Comparison of ENCODE assay signal across 2 fruit fly cellular contexts in the genomic region with DNA sequence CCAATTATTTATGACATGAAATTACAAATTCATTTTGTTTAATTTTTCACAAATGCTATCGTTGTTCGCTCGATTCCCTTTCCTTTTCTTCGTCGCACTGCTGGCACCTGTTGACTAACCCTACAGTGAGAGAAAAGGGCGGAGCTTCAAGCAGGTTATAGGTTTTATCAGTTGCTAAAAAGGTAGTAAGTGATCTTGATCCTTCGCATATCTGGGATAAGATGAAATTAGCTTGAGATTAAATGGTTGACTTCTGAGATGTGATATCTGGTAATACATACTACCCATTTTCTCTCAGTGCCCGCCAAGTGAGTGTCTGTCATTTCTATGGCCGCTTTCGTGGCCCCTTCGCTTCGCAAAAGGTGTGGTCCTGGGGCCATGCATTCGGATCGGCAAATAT.
TF ChIP-seq lines count a peak whose summit lies in the region.

No protein-coding gene starts in this region.

TF ChIP-seq in whole organism, embryonic, 481 proteins besides CTCF, POLR2A, EP300 and RAD21 (continued from another document and continues in another):
- TF ChIP-seq usp (GFP tag; optimal IDR thresholded peaks at IDR 0.05; lab: Kevin White, UChicago) (no peak), bab2 (GFP tag; optimal IDR thresholded peaks at IDR 0.05; lab: Kevin White, UChicago) (no peak), lmd (GFP tag; IDR thresholded peaks at IDR 0.05; lab: Robert Waterston, UW) (0 out of 2 replicates have a peak, but pooled peaks have one; percentile 5), Sin3A (optimal IDR thresholded peaks at IDR 0.05; lab: Kevin White, UChicago) (no peak), chinmo (GFP tag; IDR thresholded peaks at IDR 0.05; lab: Robert Waterston, UW; ENCODE audit: partially characterized antibody) (no peak), otp (GFP tag; IDR thresholded peaks at IDR 0.05; lab: Robert Waterston, UW) (no peak), tll (GFP tag; optimal IDR thresholded peaks at IDR 0.05; lab: Kevin White, UChicago) (no peak), Hr39 (optimal IDR thresholded peaks at IDR 0.05; lab: Kevin White, UChicago) (no peak), CG14667 (GFP tag; IDR thresholded peaks at IDR 0.05; lab: Robert Waterston, UW) (no peak), CG12104 (GFP tag; optimal IDR thresholded peaks at IDR 0.05; lab: Kevin White, UChicago) (no peak), HLH3B (GFP tag; IDR thresholded peaks at IDR 0.05; lab: Robert Waterston, UW) (no peak), psq (GFP tag; optimal IDR thresholded peaks at IDR 0.05; lab: Kevin White, UChicago) (no peak), Sox100B (GFP tag; optimal IDR thresholded peaks at IDR 0.05; lab: Kevin White, UChicago) (no peak), ato (GFP tag; IDR thresholded peaks at IDR 0.05; lab: Robert Waterston, UW; ENCODE audit: partially characterized antibody) (no peak), sisA (GFP tag; IDR thresholded peaks at IDR 0.05; lab: Robert Waterston, UW) (no peak; the same call in none of the 2 replicates), Hand (GFP tag; optimal IDR thresholded peaks at IDR 0.05; lab: Kevin White, UChicago) (no peak), HmgD (GFP tag; optimal IDR thresholded peaks at IDR 0.05; lab: Kevin White, UChicago) (no peak), Dip2 (GFP tag; IDR thresholded peaks at IDR 0.05; lab: Robert Waterston, UW) (no peak), CG6765 (GFP tag; optimal IDR thresholded peaks at IDR 0.05; lab: Kevin White, UChicago) (no peak), phol (tag; optimal IDR thresholded peaks at IDR 0.05; lab: Kevin White, UChicago) (peak; percentile 14), tin (GFP tag; optimal IDR thresholded peaks at IDR 0.05; lab: Kevin White, UChicago) (no peak), NfI (GFP tag; optimal IDR thresholded peaks at IDR 0.05; lab: Kevin White, UChicago) (no peak), CG6813 (GFP tag; optimal IDR thresholded peaks at IDR 0.05; lab: Kevin White, UChicago) (no peak), BEAF-32 (GFP tag; optimal IDR thresholded peaks at IDR 0.05; lab: Kevin White, UChicago) (no peak), CG4424 (GFP tag; optimal IDR thresholded peaks at IDR 0.05; lab: Kevin White, UChicago) (no peak), Dbx (GFP tag; IDR thresholded peaks at IDR 0.05; lab: Robert Waterston, UW) (no peak), sug (tag; optimal IDR thresholded peaks at IDR 0.05; lab: Kevin White, UChicago) (no peak), prd (optimal IDR thresholded peaks at IDR 0.05; lab: Kevin White, UChicago) (no peak), prd (GFP tag; IDR thresholded peaks at IDR 0.05; lab: Robert Waterston, UW) (peak; percentile 57; the same call in 2 of the 3 replicates), vnd (GFP tag; IDR thresholded peaks at IDR 0.05; lab: Robert Waterston, UW; ENCODE audit: partially characterized antibody) (no peak), fd96Cb (tag; optimal IDR thresholded peaks at IDR 0.05; lab: Kevin White, UChicago) (no peak), CG6683 (GFP tag; optimal IDR thresholded peaks at IDR 0.05; lab: Kevin White, UChicago) (no peak), CkIIα-i1 (GFP tag; IDR thresholded peaks at IDR 0.05; lab: Robert Waterston, UW) (no peak), kah (GFP tag; optimal IDR thresholded peaks at IDR 0.05; lab: Kevin White, UChicago) (no peak), CG9727 (GFP tag; optimal IDR thresholded peaks at IDR 0.05; lab: Kevin White, UChicago) (peak; percentile 1), Usf (GFP tag; optimal IDR thresholded peaks at IDR 0.05; lab: Kevin White, UChicago) (no peak), insv (GFP tag; optimal IDR thresholded peaks at IDR 0.05; lab: Kevin White, UChicago) (no peak), Mes4 (GFP tag; optimal IDR thresholded peaks at IDR 0.05; lab: Kevin White, UChicago) (no peak), Rfx (GFP tag; IDR thresholded peaks at IDR 0.05; lab: Robert Waterston, UW) (no peak), fd64A (GFP tag; optimal IDR thresholded peaks at IDR 0.05; lab: Kevin White, UChicago) (no peak), CG4360 (GFP tag; IDR thresholded peaks at IDR 0.05; lab: Robert Waterston, UW) (no peak), Neu2 (GFP tag; optimal IDR thresholded peaks at IDR 0.05; lab: Kevin White, UChicago; ENCODE audit: borderline replicate concordance) (no peak), schlank (tag; optimal IDR thresholded peaks at IDR 0.05; lab: Kevin White, UChicago) (no peak), ci (GFP tag; IDR thresholded peaks at IDR 0.05; lab: Robert Waterston, UW) (0 out of 3 replicates have a peak, but pooled peaks have one; percentile 16), CG30431 (GFP tag; optimal IDR thresholded peaks at IDR 0.05; lab: Kevin White, UChicago) (no peak), Chrac-16 (GFP tag; optimal IDR thresholded peaks at IDR 0.05; lab: Kevin White, UChicago) (no peak), Dip3 (GFP tag; optimal IDR thresholded peaks at IDR 0.05; lab: Kevin White, UChicago) (no peak), scrt (GFP tag; optimal IDR thresholded peaks at IDR 0.05; lab: Kevin White, UChicago) (no peak), hkb (optimal IDR thresholded peaks at IDR 0.05; lab: Kevin White, UChicago) (no peak), hkb (GFP tag; IDR thresholded peaks at IDR 0.05; lab: Robert Waterston, UW) (no peak), CG1647 (GFP tag; optimal IDR thresholded peaks at IDR 0.05; lab: Kevin White, UChicago) (no peak), zfh1 (GFP tag; IDR thresholded peaks at IDR 0.05; lab: Robert Waterston, UW) (no peak), mirr (GFP tag; optimal IDR thresholded peaks at IDR 0.05; lab: Kevin White, UChicago) (no peak), HLH54F (GFP tag; optimal IDR thresholded peaks at IDR 0.05; lab: Kevin White, UChicago) (no peak), CG14441 (GFP tag; IDR thresholded peaks at IDR 0.05; lab: Robert Waterston, UW) (no peak), bigmax (GFP tag; optimal IDR thresholded peaks at IDR 0.05; lab: Kevin White, UChicago) (no peak), CG1603 (tag; optimal IDR thresholded peaks at IDR 0.05; lab: Kevin White, UChicago) (peak; percentile 47), H15 (GFP tag; IDR thresholded peaks at IDR 0.05; lab: Robert Waterston, UW) (no peak), trh (GFP tag; optimal IDR thresholded peaks at IDR 0.05; lab: Kevin White, UChicago) (no peak), CG17612 (GFP tag; IDR thresholded peaks at IDR 0.05; lab: Robert Waterston, UW) (no peak), Ptx1 (GFP tag; IDR thresholded peaks at IDR 0.05; lab: Robert Waterston, UW) (no peak), NFAT (GFP tag; IDR thresholded peaks at IDR 0.05; lab: Robert Waterston, UW) (no peak), dm (GFP tag; optimal IDR thresholded peaks at IDR 0.05; lab: Kevin White, UChicago) (no peak), CG18262 (tag; optimal IDR thresholded peaks at IDR 0.05; lab: Kevin White, UChicago) (no peak), abd-A (tag; optimal IDR thresholded peaks at IDR 0.05; lab: Kevin White, UChicago) (no peak), Atf3 (GFP tag; optimal IDR thresholded peaks at IDR 0.05; lab: Kevin White, UChicago) (no peak), CG10654 (GFP tag; optimal IDR thresholded peaks at IDR 0.05; lab: Kevin White, UChicago) (no peak)

TF ChIP-seq in whole organism, prepupa, 60 proteins besides CTCF, POLR2A, EP300 and RAD21 (continued from another document):
- TF ChIP-seq CG15336 (GFP tag; IDR thresholded peaks at IDR 0.05; lab: Robert Waterston, UW): peak; percentile 55; the same call in 1 of the 2 replicates
- TF ChIP-seq Sox14 (GFP tag; optimal IDR thresholded peaks at IDR 0.05; lab: Kevin White, UChicago): peak; percentile 81
- peak; percentile 3 for TF ChIP-seq fd85E (GFP tag; optimal IDR thresholded peaks at IDR 0.05; lab: Kevin White, UChicago)
- TF ChIP-seq CG1621 (tag; optimal IDR thresholded peaks at IDR 0.05; lab: Kevin White, UChicago): peak; percentile 72
- peak; percentile 70 for TF ChIP-seq fd59A (GFP tag; optimal IDR thresholded peaks at IDR 0.05; lab: Kevin White, UChicago)
- peak; percentile 71 for TF ChIP-seq Hr4 (GFP tag; optimal IDR thresholded peaks at IDR 0.05; lab: Kevin White, UChicago)
- TF ChIP-seq CG9139 (GFP tag; optimal IDR thresholded peaks at IDR 0.05; lab: Kevin White, UChicago): no peak
- TF ChIP-seq Met (GFP tag; optimal IDR thresholded peaks at IDR 0.05; lab: Kevin White, UChicago): peak; percentile 60
- peak; percentile 54 for TF ChIP-seq Smox (GFP tag; optimal IDR thresholded peaks at IDR 0.05; lab: Kevin White, UChicago)
- peak; percentile 56 for TF ChIP-seq lz (GFP tag; optimal IDR thresholded peaks at IDR 0.05; lab: Kevin White, UChicago)
- peak; percentile 71 for TF ChIP-seq Ets96B (tag; optimal IDR thresholded peaks at IDR 0.05; lab: Kevin White, UChicago)
- no peak for TF ChIP-seq Blimp-1 (GFP tag; optimal IDR thresholded peaks at IDR 0.05; lab: Kevin White, UChicago)
- peak; percentile 50 for TF ChIP-seq Gug (GFP tag; IDR thresholded peaks at IDR 0.05; lab: Robert Waterston, UW)
- TF ChIP-seq ss (GFP tag; optimal IDR thresholded peaks at IDR 0.05; lab: Kevin White, UChicago): peak; percentile 48 to 58
- peak; percentile 63 for TF ChIP-seq CG6792 (GFP tag; optimal IDR thresholded peaks at IDR 0.05; lab: Kevin White, UChicago)
- TF ChIP-seq Sox15 (GFP tag; optimal IDR thresholded peaks at IDR 0.05; lab: Kevin White, UChicago): peak; percentile 12
- TF ChIP-seq CG10669 (GFP tag; optimal IDR thresholded peaks at IDR 0.05; lab: Kevin White, UChicago): peak; percentile 69
- TF ChIP-seq Hr38 (GFP tag; optimal IDR thresholded peaks at IDR 0.05; lab: Kevin White, UChicago): no peak
- peak; percentile 87 for TF ChIP-seq CG6163 (GFP tag; IDR thresholded peaks at IDR 0.05; lab: Robert Waterston, UW)
- TF ChIP-seq OdsH (GFP tag; optimal IDR thresholded peaks at IDR 0.05; lab: Kevin White, UChicago): peak; percentile 75
- peak; percentile 12 for TF ChIP-seq CG8319 (GFP tag; optimal IDR thresholded peaks at IDR 0.05; lab: Kevin White, UChicago)
- TF ChIP-seq CG8632 (GFP tag; optimal IDR thresholded peaks at IDR 0.05; lab: Kevin White, UChicago): peak; percentile 43
- peak; percentile 68 for TF ChIP-seq CG32006 (GFP tag; optimal IDR thresholded peaks at IDR 0.05; lab: Kevin White, UChicago)
- TF ChIP-seq eg (GFP tag; IDR thresholded peaks at IDR 0.05; lab: Robert Waterston, UW): peak; percentile 52; the same call in 1 of the 3 replicates
- peak; percentile 67 for TF ChIP-seq Hr39 (GFP tag; optimal IDR thresholded peaks at IDR 0.05; lab: Kevin White, UChicago)
- TF ChIP-seq svp (GFP tag; lab: Kevin White, UChicago): peak; percentile 45
- peak; percentile 60 for TF ChIP-seq cyc (GFP tag; optimal IDR thresholded peaks at IDR 0.05; lab: Kevin White, UChicago)
- peak; percentile 61 for TF ChIP-seq CG11762 (GFP tag; optimal IDR thresholded peaks at IDR 0.05; lab: Kevin White, UChicago; ENCODE audit: insufficient read depth)
- peak; percentile 43 for TF ChIP-seq CG34406 (GFP tag; optimal IDR thresholded peaks at IDR 0.05; lab: Kevin White, UChicago)
- peak; percentile 77 for TF ChIP-seq achi (GFP tag; optimal IDR thresholded peaks at IDR 0.05; lab: Kevin White, UChicago)
- TF ChIP-seq Sox102F (GFP tag; optimal IDR thresholded peaks at IDR 0.05; lab: Kevin White, UChicago): peak; percentile 48
- TF ChIP-seq vri (GFP tag; optimal IDR thresholded peaks at IDR 0.05; lab: Kevin White, UChicago): peak; percentile 42
- TF ChIP-seq topi (GFP tag; optimal IDR thresholded peaks at IDR 0.05; lab: Kevin White, UChicago): peak; percentile 56
- TF ChIP-seq spab (GFP tag; optimal IDR thresholded peaks at IDR 0.05; lab: Kevin White, UChicago): peak; percentile 60
- TF ChIP-seq CG10631 (GFP tag; optimal IDR thresholded peaks at IDR 0.05; lab: Kevin White, UChicago): peak; percentile 82
- peak; percentile 73 for TF ChIP-seq acj6 (GFP tag; optimal IDR thresholded peaks at IDR 0.05; lab: Kevin White, UChicago)
- peak; percentile 73 for TF ChIP-seq CG3032 (tag; optimal IDR thresholded peaks at IDR 0.05; lab: Kevin White, UChicago)
- peak; percentile 64 for TF ChIP-seq CG7368 (GFP tag; optimal IDR thresholded peaks at IDR 0.05; lab: Kevin White, UChicago)
- peak; percentile 44 for TF ChIP-seq CG16779 (tag; optimal IDR thresholded peaks at IDR 0.05; lab: Kevin White, UChicago)
TF ChIP-seq in whole organism, prepupa: peak in this region for 54.
